Worm (Caenorhabditis elegans) whole organism, late embryonic: ENCODE measurements around the gene acl-2.

Source experiments
- C08G9.2 ChIP-seq: sonication (generic microtip); optimal IDR thresholded peaks from 2 replicates; lab custom pipeline; 2016; ENCODE audit warnings: mild to moderate bottlenecking, missing genetic modification characterization, moderate library complexity, missing compliant biosample characterization
- K09A11.1 ChIP-seq: sonication (generic microtip); optimal IDR thresholded peaks from 2 replicates; lab custom pipeline; 2017; ENCODE audit warnings: antibody characterized with exemption, mild to moderate bottlenecking, missing genetic modification characterization, missing compliant biosample characterization; ENCODE audit not compliant: insufficient read depth
- T23F11.4 ChIP-seq: fragments of 200-800 bp; sonication (Bioruptor generic); optimal IDR thresholded peaks from 2 replicates; lab custom pipeline; 2018; ENCODE audit warnings: mild to moderate bottlenecking, missing genetic modification characterization, missing compliant biosample characterization
- ama-1 ChIP-seq: fragments of 150-350 bp; optimal IDR thresholded peaks from 2 replicates; lab custom pipeline; 2014
- ceh-14 ChIP-seq: sonication (generic microtip); optimal IDR thresholded peaks from 2 replicates; lab custom pipeline; 2016; ENCODE audit warnings: missing genotype, missing genetic modification characterization, missing compliant biosample characterization
- ceh-19 ChIP-seq: fragments of 200-800 bp; sonication (Bioruptor generic); optimal IDR thresholded peaks from 2 replicates; lab custom pipeline; 2018; ENCODE audit warnings: mild to moderate bottlenecking, missing genetic modification characterization, missing compliant biosample characterization
- ceh-2 ChIP-seq: sonication (generic microtip); optimal IDR thresholded peaks from 2 replicates; lab custom pipeline; 2016; ENCODE audit warnings: missing genotype, missing genetic modification characterization, missing compliant biosample characterization
- ceh-30 ChIP-seq: fragments of 150-350 bp; optimal IDR thresholded peaks from 2 replicates; lab custom pipeline; 2014; ENCODE audit warnings: missing biosample characterization, missing genetic modification characterization
- ceh-34 ChIP-seq: sonication (generic microtip); optimal IDR thresholded peaks from 2 replicates; lab custom pipeline; 2016; ENCODE audit warnings: mild to moderate bottlenecking, missing genetic modification characterization, missing compliant biosample characterization
- ceh-45 ChIP-seq: fragments of 200-800 bp; sonication (Bioruptor generic); IDR thresholded peaks from 2 replicates; pipeline ENCODE4 v1.3.6; 2022; ENCODE audit warnings: missing genetic modification reagents, missing genetic modification characterization, missing compliant biosample characterization
- ceh-48 ChIP-seq: sonication (generic microtip); optimal IDR thresholded peaks from 2 replicates; lab custom pipeline; 2016; ENCODE audit warnings: missing genetic modification characterization, inconsistent platforms, missing compliant biosample characterization
- ceh-6 ChIP-seq: fragments of 200-800 bp; sonication (Bioruptor generic); optimal IDR thresholded peaks from 2 replicates; lab custom pipeline; 2018; ENCODE audit warnings: mild to moderate bottlenecking, missing genetic modification characterization, missing compliant biosample characterization
- dmd-4 ChIP-seq: sonication (generic microtip); optimal IDR thresholded peaks from 2 replicates; lab custom pipeline; 2016; ENCODE audit warnings: borderline replicate concordance, missing genetic modification characterization, missing compliant biosample characterization
- dve-1 ChIP-seq: sonication (generic microtip); optimal IDR thresholded peaks from 2 replicates; lab custom pipeline; 2017; ENCODE audit warnings: antibody characterized with exemption, mild to moderate bottlenecking, missing genetic modification characterization, missing compliant biosample characterization
- ets-4 ChIP-seq: sonication (generic microtip); optimal IDR thresholded peaks from 2 replicates; lab custom pipeline; 2016; ENCODE audit warnings: missing genetic modification characterization, missing compliant biosample characterization
- fax-1 ChIP-seq: sonication (generic microtip); optimal IDR thresholded peaks from 2 replicates; lab custom pipeline; 2016; ENCODE audit warnings: missing genotype, missing genetic modification characterization, missing compliant biosample characterization
- fkh-6 ChIP-seq: sonication (generic microtip); optimal IDR thresholded peaks from 2 replicates; lab custom pipeline; 2016; ENCODE audit warnings: missing genetic modification characterization, missing compliant biosample characterization
- gmeb-2 ChIP-seq: sonication (generic microtip); optimal IDR thresholded peaks from 2 replicates; lab custom pipeline; 2016; ENCODE audit warnings: missing genetic modification characterization, inconsistent platforms, missing compliant biosample characterization
- hlh-13 ChIP-seq: fragments of 200-800 bp; sonication (Bioruptor generic); optimal IDR thresholded peaks from 2 replicates; lab custom pipeline; 2018; ENCODE audit warnings: mild to moderate bottlenecking, missing genetic modification characterization, missing compliant biosample characterization
- hlh-6 ChIP-seq: sonication (generic microtip); optimal IDR thresholded peaks from 2 replicates; lab custom pipeline; 2016; ENCODE audit warnings: missing genotype, missing genetic modification characterization, missing compliant biosample characterization
- hlh-8 ChIP-seq: sonication (generic microtip); optimal IDR thresholded peaks from 2 replicates; lab custom pipeline; 2016; ENCODE audit warnings: missing genotype, missing genetic modification characterization, missing compliant biosample characterization
- lin-11 ChIP-seq: fragments of 200-800 bp; sonication (Bioruptor generic); optimal IDR thresholded peaks from 2 replicates; lab custom pipeline; 2018; ENCODE audit warnings: mild to moderate bottlenecking, missing genetic modification characterization, missing compliant biosample characterization
- mec-3 ChIP-seq: sonication (generic microtip); optimal IDR thresholded peaks from 2 replicates; lab custom pipeline; 2016; ENCODE audit warnings: borderline replicate concordance, missing genetic modification characterization, missing compliant biosample characterization
- nfya-1 ChIP-seq: sonication (generic microtip); optimal IDR thresholded peaks from 2 replicates; lab custom pipeline; 2017; ENCODE audit warnings: missing genetic modification characterization, mild to moderate bottlenecking, missing compliant biosample characterization, antibody characterized with exemption, moderate library complexity
- nhr-11 ChIP-seq: fragments of 150-350 bp; optimal IDR thresholded peaks from 2 replicates; lab custom pipeline; 2014; ENCODE audit warnings: missing biosample characterization, missing genetic modification characterization
- odd-2 ChIP-seq: sonication (generic microtip); optimal IDR thresholded peaks from 2 replicates; lab custom pipeline; 2017; ENCODE audit warnings: antibody characterized with exemption, mild to moderate bottlenecking, missing genetic modification characterization, missing compliant biosample characterization
- pqm-1 ChIP-seq: sonication (generic microtip); optimal IDR thresholded peaks from 2 replicates; lab custom pipeline; 2016; ENCODE audit warnings: missing genetic modification characterization, missing compliant biosample characterization
- pros-1 ChIP-seq: fragments of 150-350 bp; optimal IDR thresholded peaks from 2 replicates; lab custom pipeline; 2014; ENCODE audit warnings: missing biosample characterization, missing genetic modification reagents, missing genetic modification characterization
- ref-2 ChIP-seq: sonication (generic microtip); optimal IDR thresholded peaks from 2 replicates; lab custom pipeline; 2016; ENCODE audit warnings: missing genetic modification characterization, missing compliant biosample characterization
- sdc-2 ChIP-seq: sonication (generic microtip); optimal IDR thresholded peaks from 2 replicates; lab custom pipeline; 2016; ENCODE audit warnings: missing genotype, missing genetic modification characterization, missing compliant biosample characterization
- sox-4 ChIP-seq: sonication (generic microtip); optimal IDR thresholded peaks from 2 replicates; lab custom pipeline; 2017; ENCODE audit warnings: mild to moderate bottlenecking, missing genetic modification characterization, inconsistent platforms, missing compliant biosample characterization
- tbx-2 ChIP-seq: sonication (generic microtip); optimal IDR thresholded peaks from 2 replicates; lab custom pipeline; 2016; ENCODE audit warnings: missing genetic modification characterization, missing compliant biosample characterization
- unc-42 ChIP-seq: sonication (generic microtip); optimal IDR thresholded peaks from 2 replicates; lab custom pipeline; 2016; ENCODE audit warnings: missing genotype, missing genetic modification characterization, missing compliant biosample characterization
- unc-55 ChIP-seq: sonication (generic microtip); optimal IDR thresholded peaks from 2 replicates; lab custom pipeline; 2017; ENCODE audit warnings: missing biosample characterization, missing genetic modification reagents, missing genetic modification characterization
- unc-86 ChIP-seq: sonication (generic microtip); optimal IDR thresholded peaks from 2 replicates; lab custom pipeline; 2016; ENCODE audit warnings: missing genetic modification characterization, missing compliant biosample characterization

acl-2 gene

ce11 chrV:10070541-10070940, 39.6 kb upstream of the acl-2 start, which contains the start of gene nhr-192:
Gene nhr-192, minus strand, starts transcription at chrV:10070641.
- TF ChIP-seq T23F11.4 (GFP tag; lab: Kevin White, UChicago) (no peak), ceh-48 (tag; lab: Kevin White, UChicago) (no peak), lin-11 (tag; lab: Kevin White, UChicago) (no peak), odd-2 (tag; lab: Kevin White, UChicago) (no peak), pros-1 (tag; lab: Kevin White, UChicago) (no peak), ceh-34 (tag; lab: Kevin White, UChicago) (no peak), ref-2 (no peak), nhr-11 (no peak), dve-1 (tag; lab: Kevin White, UChicago) (no peak)

DNA sequence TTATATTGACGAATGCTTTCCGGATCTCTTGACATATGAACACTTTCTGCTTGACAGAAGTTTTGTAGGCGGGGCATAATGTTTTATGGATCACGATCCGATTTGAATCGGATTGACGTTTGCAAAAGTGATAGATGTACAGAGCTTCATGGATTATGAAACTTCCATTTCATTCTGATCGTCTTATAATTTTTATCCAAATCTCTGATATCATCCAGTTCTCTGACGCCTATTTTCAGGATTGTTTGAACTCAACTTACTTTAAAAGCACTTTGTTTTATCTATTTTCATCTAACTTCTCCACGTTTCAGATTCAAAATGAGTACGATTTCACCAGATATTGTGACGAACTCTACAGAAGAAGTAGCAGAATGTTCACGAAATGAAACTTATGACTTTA, 35.9 kb upstream of the acl-2 start, which contains the start of gene npr-39:
npr-39 (plus strand) TSS at position 301 of the 400 bp plus-strand sequence.
- TF ChIP-seq fkh-6 (tag; lab: Kevin White, UChicago), result no peak
- TF ChIP-seq nfya-1 (tag; lab: Kevin White, UChicago), result no peak
- no peak for TF ChIP-seq ceh-19 (GFP tag; lab: Kevin White, UChicago)
- no peak for TF ChIP-seq dmd-4 (tag; lab: Kevin White, UChicago)
- no peak for TF ChIP-seq gmeb-2 (tag; lab: Kevin White, UChicago)
- TF ChIP-seq dve-1 (tag; lab: Kevin White, UChicago), result no peak

- no peak for TF ChIP-seq tbx-2 (tag; lab: Kevin White, UChicago)
- no peak for TF ChIP-seq C08G9.2
- no peak for TF ChIP-seq dmd-4 (tag; lab: Kevin White, UChicago)
- no peak for TF ChIP-seq ceh-48 (tag; lab: Kevin White, UChicago)
- no peak for TF ChIP-seq ceh-6
- TF ChIP-seq K09A11.1 (tag; lab: Kevin White, UChicago), result no peak
- no peak for TF ChIP-seq gmeb-2 (tag; lab: Kevin White, UChicago)
- TF ChIP-seq ceh-30 (tag; lab: Kevin White, UChicago), result no peak
- TF ChIP-seq hlh-6 (tag; lab: Kevin White, UChicago), result no peak
- TF ChIP-seq unc-55 (GFP tag; lab: Kevin White, UChicago), result no peak
- TF ChIP-seq unc-86 (tag; lab: Kevin White, UChicago), result no peak
Observed at ce11 chrV:10065679-10066078, 34.8 kb upstream of the acl-2 start.

ce11 chrV:10064221-10064620, 33.3 kb upstream of the acl-2 start, which contains the start of gene fipr-13:
Gene fipr-13, plus strand, starts transcription at chrV:10064521.
- TF ChIP-seq sox-4, result no peak
- TF ChIP-seq pqm-1 (tag; lab: Kevin White, UChicago), result no peak
- no peak for TF ChIP-seq unc-42
- no peak for TF ChIP-seq ceh-2 (tag; lab: Kevin White, UChicago)
- TF ChIP-seq hlh-8 (tag; lab: Kevin White, UChicago), result no peak
- no peak for TF ChIP-seq fax-1 (tag; lab: Kevin White, UChicago)
- TF ChIP-seq ets-4, result no peak
- TF ChIP-seq ceh-45 (GFP tag; lab: Robert Waterston, UW), result no peak

DNA sequence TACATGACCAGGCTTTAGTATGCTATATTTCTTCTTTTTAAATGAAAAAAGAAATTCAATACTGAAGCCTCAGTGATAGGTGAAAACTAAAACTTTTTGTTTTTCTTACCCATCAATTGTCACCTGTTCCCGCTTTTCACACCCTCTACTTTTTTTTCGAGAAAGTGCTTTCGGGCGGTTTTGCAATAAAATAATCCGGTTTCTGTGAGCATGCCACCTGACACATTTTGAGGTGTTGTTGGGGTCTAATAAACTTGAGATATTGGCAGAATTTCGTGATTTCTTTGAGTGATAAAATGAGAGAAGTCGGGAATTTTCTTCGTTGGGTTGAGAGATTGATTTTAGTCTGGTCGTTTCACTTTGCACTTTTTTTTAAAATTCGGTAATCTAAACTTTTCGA, 29.1 kb upstream of the acl-2 start:
- TF ChIP-seq sdc-2 (tag; lab: Kevin White, UChicago), result no peak
- TF ChIP-seq hlh-13 (GFP tag; lab: Kevin White, UChicago), result no peak
- no peak for TF ChIP-seq unc-42
- TF ChIP-seq C08G9.2, result no peak
- no peak for TF ChIP-seq dmd-4 (tag; lab: Kevin White, UChicago)
- TF ChIP-seq mec-3 (tag; lab: Kevin White, UChicago), result no peak
- no peak for TF ChIP-seq unc-86 (tag; lab: Kevin White, UChicago)
- TF ChIP-seq ama-1 (lab: Kevin White, UChicago), result no peak
- TF ChIP-seq ceh-19 (GFP tag; lab: Kevin White, UChicago), result no peak
- TF ChIP-seq ceh-14, result no peak
- no peak for TF ChIP-seq ceh-34 (tag; lab: Kevin White, UChicago)
- TF ChIP-seq ceh-2 (tag; lab: Kevin White, UChicago), result no peak
